Worm (Caenorhabditis elegans): ENCODE measurements around the gene F13A2.1.

F13A2.1 gene

DNA sequence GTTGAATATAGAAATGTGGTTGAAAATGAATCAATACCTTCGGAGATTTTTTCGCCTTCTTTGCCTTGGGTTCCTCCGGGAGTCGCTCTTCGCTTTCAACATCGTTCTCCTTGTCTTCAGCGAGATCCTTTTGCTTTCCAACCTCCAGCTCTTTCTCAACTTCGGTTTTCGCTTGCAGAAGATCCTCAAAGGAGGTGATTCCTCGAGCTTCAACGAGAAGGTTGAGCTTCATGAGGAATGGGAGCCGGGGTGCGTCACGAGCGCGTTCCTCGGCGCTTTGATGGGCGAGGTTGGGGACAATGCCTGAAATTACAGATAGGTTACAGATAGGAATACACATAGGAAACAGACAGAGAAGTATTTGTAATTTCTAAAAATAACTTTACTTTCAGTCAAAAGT, 16.7 kb upstream of the F13A2.1 start:
- TF ChIP-seq F49E8.2 (tag; optimal IDR thresholded peaks at IDR 0.05; ENCODE audit: insufficient read depth) (no peak), fkh-3 (tag; optimal IDR thresholded peaks at IDR 0.05) (no peak), zfh-2 (GFP tag; conservative IDR thresholded peaks at IDR 0.05) (peak; percentile 65), B0019.2 (GFP tag; conservative IDR thresholded peaks at IDR 0.05) (no peak), snpc-1.3 (tag; optimal IDR thresholded peaks at IDR 0.05; ENCODE audit: insufficient read depth) (no peak)

ce11 chrV:4398127-4398526, 15.9 kb upstream of the F13A2.1 start:
- TF ChIP-seq F55B11.4 (tag; optimal IDR thresholded peaks at IDR 0.05; ENCODE audit: borderline replicate concordance, insufficient read depth) (no peak), lin-40 (tag; optimal IDR thresholded peaks at IDR 0.05) (no peak), attf-6 (GFP tag; IDR thresholded peaks at IDR 0.05) (no peak), madf-10 (tag; optimal IDR thresholded peaks at IDR 0.05) (no peak), ztf-26 (tag; optimal IDR thresholded peaks at IDR 0.05) (no peak), Y67H2A.10 (GFP tag; conservative IDR thresholded peaks at IDR 0.05) (no peak)

- no peak for TF ChIP-seq C17E4.6 (GFP tag; IDR thresholded peaks at IDR 0.05)
- TF ChIP-seq nhr-179 (tag; optimal IDR thresholded peaks at IDR 0.05) = no peak
- TF ChIP-seq Y53F4B.3 (GFP tag; IDR thresholded peaks at IDR 0.05) = no peak
- no peak for TF ChIP-seq somi-1 (GFP tag; optimal IDR thresholded peaks at IDR 0.05)
- no peak for TF ChIP-seq madf-8 (GFP tag; conservative IDR thresholded peaks at IDR 0.05)
- no peak for TF ChIP-seq snpc-1.3 (tag; optimal IDR thresholded peaks at IDR 0.05; ENCODE audit: insufficient read depth)
- no peak for TF ChIP-seq unc-62 (GFP tag; optimal IDR thresholded peaks at IDR 0.05)
- no peak for TF ChIP-seq snpc-4 (GFP tag; optimal IDR thresholded peaks at IDR 0.05)
- no peak for TF ChIP-seq snpc-4 (tag; optimal IDR thresholded peaks at IDR 0.05)
- TF ChIP-seq Y67H2A.10 (GFP tag; conservative IDR thresholded peaks at IDR 0.05) = no peak
Measured at ce11 chrV:4396257-4396656, 14.1 kb upstream of the F13A2.1 start, which contains the start of gene F13A2.3. F13A2.3 (minus strand) TSS chrV:4396357.

ce11 chrV:4387916-4388315, 5.7 kb upstream of the F13A2.1 start:
- TF ChIP-seq tbx-9 (tag; optimal IDR thresholded peaks at IDR 0.05; ENCODE audit: borderline replicate concordance) (no peak), ztf-18 (tag; optimal IDR thresholded peaks at IDR 0.05) (no peak), snpc-1.1 (tag; optimal IDR thresholded peaks at IDR 0.05; ENCODE audit: insufficient read depth) (no peak), lin-54 (GFP tag; optimal IDR thresholded peaks at IDR 0.05) (no peak)

DNA sequence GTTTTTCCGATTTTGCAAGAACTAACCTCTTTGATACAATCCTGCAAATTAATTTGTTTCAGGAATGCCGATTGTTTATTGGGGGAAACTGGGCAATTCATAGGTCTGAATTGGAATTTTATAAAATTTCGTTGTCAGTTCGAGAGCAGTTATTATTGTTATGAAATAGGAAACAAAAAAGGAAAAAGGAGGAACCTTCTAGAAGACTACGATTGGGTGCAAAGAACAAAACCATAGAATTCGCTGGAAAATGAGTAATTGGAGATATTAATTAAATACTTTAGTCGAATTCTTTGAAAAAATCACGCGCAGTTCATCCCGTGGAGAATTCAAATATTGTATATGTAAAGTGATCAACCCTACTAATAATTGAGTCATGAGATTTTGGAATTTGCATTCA, 5.2 kb upstream of the F13A2.1 start, which contains the start of gene F13A2.9:
TSS of gene F13A2.9 (minus strand) at position 101 of the 400 bp plus-strand sequence.
- TF ChIP-seq rpc-1 (optimal IDR thresholded peaks at IDR 0.05) (no peak), rpc-1 (tag; optimal IDR thresholded peaks at IDR 0.05) (no peak), F33H1.4 (GFP tag; IDR thresholded peaks at IDR 0.05) (no peak), snpc-4 (GFP tag; optimal IDR thresholded peaks at IDR 0.05) (no peak), snpc-4 (tag; optimal IDR thresholded peaks at IDR 0.05) (no peak), egrh-3 (GFP tag; IDR thresholded peaks at IDR 0.05) (no peak), F10E7.11 (tag; optimal IDR thresholded peaks at IDR 0.05) (no peak), sea-2 (GFP tag; IDR thresholded peaks at IDR 0.05) (no peak), rec-8 (tag; optimal IDR thresholded peaks at IDR 0.05) (no peak), sdz-38 (tag; optimal IDR thresholded peaks at IDR 0.05) (no peak), B0261.1 (tag; optimal IDR thresholded peaks at IDR 0.05) (no peak), attf-5 (GFP tag; optimal IDR thresholded peaks at IDR 0.05) (no peak), gei-17 (GFP tag; optimal IDR thresholded peaks at IDR 0.05) (no peak), ekl-4 (GFP tag; IDR thresholded peaks at IDR 0.05) (no peak), tbx-9 (tag; optimal IDR thresholded peaks at IDR 0.05; ENCODE audit: borderline replicate concordance) (no peak), zfh-2 (GFP tag; conservative IDR thresholded peaks at IDR 0.05) (no peak), lin-54 (GFP tag; optimal IDR thresholded peaks at IDR 0.05) (no peak), mel-28 (tag; optimal IDR thresholded peaks at IDR 0.05; ENCODE audit: borderline replicate concordance) (no peak), atf-7 (tag; optimal IDR thresholded peaks at IDR 0.05) (no peak), attf-3 (GFP tag; conservative IDR thresholded peaks at IDR 0.05) (no peak)

Measured in whole organism, young adult.